Fruit fly (Drosophila melanogaster) whole organism, embryonic: ENCODE data around the gene CG32432.

Source experiments
- B-H2 ChIP-seq: fragments of 200-800 bp; sonication (Bioruptor generic); optimal IDR thresholded peaks from 2 replicates; lab custom pipeline; 2018; ENCODE audit warnings: missing biosample characterization, mild to moderate bottlenecking, missing genetic modification characterization
- Bgb ChIP-seq: fragments of 200-800 bp; sonication (Bioruptor generic); IDR thresholded peaks from 2 replicates; pipeline ENCODE4 v1.3.6; 2022; ENCODE audit warnings: missing biosample characterization, missing genetic modification characterization; ENCODE audit not compliant: partially characterized antibody
- CG10431 ChIP-seq: fragments of 200-800 bp; sonication (Bioruptor generic); optimal IDR thresholded peaks from 3 replicates; lab custom pipeline; 2018; ENCODE audit warnings: missing biosample characterization, mild to moderate bottlenecking, missing genetic modification characterization
- CG10654 ChIP-seq: fragments of 200-800 bp; sonication (Bioruptor generic); optimal IDR thresholded peaks from 2 replicates; lab custom pipeline; 2016; ENCODE audit warnings: missing biosample characterization, missing genetic modification characterization
- CG11504 ChIP-seq: fragments of 200-800 bp; sonication (Bioruptor generic); optimal IDR thresholded peaks from 3 replicates; lab custom pipeline; 2019; ENCODE audit warnings: missing biosample characterization, mild to moderate bottlenecking, missing genetic modification characterization, moderate library complexity
- CG11695 ChIP-seq: fragments of 200-800 bp; sonication (Bioruptor generic); IDR thresholded peaks from 3 replicates; pipeline ENCODE4 v1.3.6; 2022; ENCODE audit warnings: missing biosample characterization, missing genetic modification characterization
- CG11696 ChIP-seq: fragments of 200-800 bp; sonication (Bioruptor generic); IDR thresholded peaks from 2 replicates; pipeline ENCODE4 v1.3.6; 2022; ENCODE audit warnings: missing biosample characterization, missing genetic modification characterization
- CG12155 ChIP-seq: fragments of 200-800 bp; sonication (Bioruptor generic); optimal IDR thresholded peaks from 3 replicates; lab custom pipeline; 2016; ENCODE audit warnings: missing biosample characterization, missing genetic modification characterization
- CG12769 ChIP-seq: fragments of 200-800 bp; sonication (Bioruptor generic); optimal IDR thresholded peaks from 2 replicates; lab custom pipeline; 2019; ENCODE audit warnings: missing biosample characterization, mild to moderate bottlenecking, missing genetic modification characterization, moderate library complexity
- CG14441 ChIP-seq: fragments of 200-800 bp; sonication (Bioruptor generic); IDR thresholded peaks from 2 replicates; pipeline ENCODE4 v1.3.6; 2022; ENCODE audit warnings: missing biosample characterization, missing genetic modification characterization
- CG15601 ChIP-seq: fragments of 200-800 bp; sonication (Bioruptor generic); optimal IDR thresholded peaks from 3 replicates; lab custom pipeline; 2019; ENCODE audit warnings: missing biosample characterization, mild to moderate bottlenecking, missing genetic modification characterization, moderate library complexity
- CG1602 ChIP-seq: fragments of 200-800 bp; sonication (Bioruptor generic); optimal IDR thresholded peaks from 3 replicates; lab custom pipeline; 2016; ENCODE audit warnings: missing biosample characterization, missing genetic modification characterization
- CG1603 ChIP-seq: fragments of 200-800 bp; sonication (Bioruptor generic); optimal IDR thresholded peaks from 2 replicates; lab custom pipeline; 2019; ENCODE audit warnings: missing biosample characterization, mild to moderate bottlenecking, missing genetic modification characterization, moderate library complexity
- CG17802 ChIP-seq: fragments of 200-800 bp; sonication (Bioruptor generic); optimal IDR thresholded peaks from 2 replicates; lab custom pipeline; 2018; ENCODE audit warnings: missing biosample characterization, mild to moderate bottlenecking, missing genetic modification characterization, moderate library complexity
- CG18599 ChIP-seq: fragments of 200-800 bp; sonication (Bioruptor generic); optimal IDR thresholded peaks from 3 replicates; lab custom pipeline; 2017; ENCODE audit warnings: missing biosample characterization, missing genetic modification characterization, mild to moderate bottlenecking, moderate library complexity, missing genetic modification reagents
- CG2129 ChIP-seq: fragments of 200-800 bp; sonication (Bioruptor generic); IDR thresholded peaks from 2 replicates; pipeline ENCODE4 v1.3.6; 2022; ENCODE audit warnings: missing biosample characterization, missing genetic modification characterization; ENCODE audit not compliant: partially characterized antibody
- CG2712 ChIP-seq: fragments of 200-800 bp; optimal IDR thresholded peaks from 3 replicates; lab custom pipeline; 2019; ENCODE audit warnings: missing biosample characterization, mild to moderate bottlenecking, missing genetic modification characterization, moderate library complexity
- CG32772 ChIP-seq: fragments of 200-800 bp; sonication (Bioruptor generic); IDR thresholded peaks from 2 replicates; pipeline ENCODE4 v1.3.6; 2022; ENCODE audit warnings: missing biosample characterization, missing genetic modification characterization
- CG3281 ChIP-seq: fragments of 200-800 bp; sonication (Bioruptor generic); optimal IDR thresholded peaks from 3 replicates; lab custom pipeline; 2017; ENCODE audit warnings: missing biosample characterization, mild to moderate bottlenecking, missing genetic modification characterization
- CG3838 ChIP-seq: fragments of 200-800 bp; sonication (Bioruptor generic); optimal IDR thresholded peaks from 3 replicates; lab custom pipeline; 2016; ENCODE audit warnings: missing biosample characterization, missing genetic modification characterization
- CG4360 ChIP-seq: fragments of 200-800 bp; sonication (Bioruptor generic); IDR thresholded peaks from 2 replicates; pipeline ENCODE4 v1.3.6; 2022; ENCODE audit warnings: missing biosample characterization, missing genetic modification characterization
- CG6254 ChIP-seq: fragments of 200-800 bp; sonication (Bioruptor generic); optimal IDR thresholded peaks from 3 replicates; lab custom pipeline; 2017; ENCODE audit warnings: mild to moderate bottlenecking, missing biosample characterization, missing genetic modification reagents, missing genetic modification characterization
- CG6654 ChIP-seq: fragments of 200-800 bp; sonication (Bioruptor generic); optimal IDR thresholded peaks from 2 replicates; lab custom pipeline; 2017; ENCODE audit warnings: missing biosample characterization, mild to moderate bottlenecking, missing genetic modification characterization
- CG6813 ChIP-seq: fragments of 200-800 bp; sonication (Bioruptor generic); optimal IDR thresholded peaks from 2 replicates; lab custom pipeline; 2017; ENCODE audit warnings: missing biosample characterization, missing genetic modification characterization, mild to moderate bottlenecking, moderate library complexity, missing genetic modification reagents
- CG7839 ChIP-seq: fragments of 200-800 bp; sonication (Bioruptor generic); optimal IDR thresholded peaks from 3 replicates; lab custom pipeline; 2018; ENCODE audit warnings: missing biosample characterization, mild to moderate bottlenecking, missing genetic modification characterization, moderate library complexity
- CG7928 ChIP-seq: fragments of 200-800 bp; sonication (Bioruptor generic); optimal IDR thresholded peaks from 2 replicates; lab custom pipeline; 2017; ENCODE audit warnings: missing biosample characterization, mild to moderate bottlenecking, missing genetic modification characterization
- CG7963 ChIP-seq: fragments of 200-800 bp; sonication (Bioruptor generic); IDR thresholded peaks from 3 replicates; pipeline ENCODE4 v1.3.6; 2022; ENCODE audit warnings: missing biosample characterization, missing genetic modification characterization; ENCODE audit not compliant: partially characterized antibody
- CG8388 ChIP-seq: fragments of 200-800 bp; sonication (Bioruptor generic); optimal IDR thresholded peaks from 2 replicates; lab custom pipeline; 2019; ENCODE audit warnings: missing biosample characterization, mild to moderate bottlenecking, missing genetic modification characterization, moderate library complexity
- ERR ChIP-seq: fragments of 200-800 bp; sonication (Bioruptor generic); optimal IDR thresholded peaks from 2 replicates; lab custom pipeline; 2016; ENCODE audit warnings: missing biosample characterization, missing genetic modification characterization
- Ets65A ChIP-seq: fragments of 200-800 bp; sonication (Bioruptor generic); peaks from one replicate; lab custom pipeline; 2016; ENCODE audit warnings: missing biosample characterization, missing genetic modification characterization
- Gsc ChIP-seq: fragments of 200-800 bp; sonication (Bioruptor generic); IDR thresholded peaks from 2 replicates; pipeline ENCODE4 v1.3.6; 2022; ENCODE audit warnings: missing biosample characterization, missing genetic modification characterization
- H15 ChIP-seq: fragments of 200-800 bp; sonication (Bioruptor generic); IDR thresholded peaks from 3 replicates; pipeline ENCODE4 v1.3.6; 2022; ENCODE audit warnings: missing biosample characterization, missing genetic modification characterization
- HHEX ChIP-seq: fragments of 200-800 bp; sonication (Bioruptor generic); optimal IDR thresholded peaks from 3 replicates; lab custom pipeline; 2017; ENCODE audit warnings: missing biosample characterization, mild to moderate bottlenecking, missing genetic modification characterization, missing genetic modification reagents
- HmgZ ChIP-seq: fragments of 200-800 bp; sonication (Bioruptor generic); optimal IDR thresholded peaks from 2 replicates; lab custom pipeline; 2018; ENCODE audit warnings: missing biosample characterization, mild to moderate bottlenecking, missing genetic modification characterization
- Hmr ChIP-seq: fragments of 200-800 bp; sonication (Bioruptor generic); optimal IDR thresholded peaks from 3 replicates; lab custom pipeline; 2017; ENCODE audit warnings: mild to moderate bottlenecking, missing biosample characterization, missing genetic modification reagents, missing genetic modification characterization
- ac ChIP-seq: fragments of 200-800 bp; sonication (Bioruptor generic); optimal IDR thresholded peaks from 3 replicates; lab custom pipeline; 2017; ENCODE audit warnings: missing biosample characterization, mild to moderate bottlenecking, missing genetic modification characterization
- ci ChIP-seq: fragments of 200-800 bp; sonication (Bioruptor generic); IDR thresholded peaks from 3 replicates; pipeline ENCODE4 v1.3.6; 2022; ENCODE audit warnings: missing biosample characterization, missing genetic modification characterization
- cwo ChIP-seq: fragments of 200-800 bp; sonication (Bioruptor generic); optimal IDR thresholded peaks from 3 replicates; lab custom pipeline; 2017; ENCODE audit warnings: missing biosample characterization, missing genetic modification characterization, mild to moderate bottlenecking, moderate library complexity, missing genetic modification reagents
- dpn ChIP-seq, 2 experiments: fragments of 200-800 bp; sonication (Bioruptor generic); optimal IDR thresholded peaks; 3 replicates each; lab custom pipeline; 2016; ENCODE audit warnings: missing biosample characterization in 2 of 2, missing genetic modification characterization in 2 of 2
- gem ChIP-seq: fragments of 200-800 bp; sonication (Bioruptor generic); optimal IDR thresholded peaks from 2 replicates; lab custom pipeline; 2019; ENCODE audit warnings: missing biosample characterization, mild to moderate bottlenecking, missing genetic modification characterization, moderate library complexity
- gro ChIP-seq: fragments of 200-800 bp; sonication (Bioruptor generic); optimal IDR thresholded peaks from 2 replicates; lab custom pipeline; 2016; ENCODE audit warnings: missing biosample characterization, missing genetic modification characterization
- lab ChIP-seq: fragments of 200-800 bp; sonication (Bioruptor generic); optimal IDR thresholded peaks from 3 replicates; lab custom pipeline; 2017; ENCODE audit warnings: missing biosample characterization, missing genetic modification characterization, mild to moderate bottlenecking, moderate library complexity, missing genetic modification reagents
- mam ChIP-seq: fragments of 200-800 bp; sonication (Bioruptor generic); optimal IDR thresholded peaks from 3 replicates; lab custom pipeline; 2016; ENCODE audit warnings: missing biosample characterization, missing genetic modification characterization
- nau ChIP-seq: fragments of 200-800 bp; sonication (Bioruptor generic); optimal IDR thresholded peaks from 3 replicates; lab custom pipeline; 2017; ENCODE audit warnings: missing biosample characterization, mild to moderate bottlenecking, missing genetic modification characterization, missing genetic modification reagents
- pfk ChIP-seq: fragments of 200-800 bp; sonication (Bioruptor generic); optimal IDR thresholded peaks from 2 replicates; lab custom pipeline; 2018; ENCODE audit warnings: missing biosample characterization, mild to moderate bottlenecking, missing genetic modification characterization, moderate library complexity
- ro ChIP-seq: fragments of 200-800 bp; sonication (Bioruptor generic); IDR thresholded peaks from 2 replicates; pipeline ENCODE4 v1.3.6; 2022; ENCODE audit warnings: missing biosample characterization, missing genetic modification characterization
- scrt ChIP-seq: fragments of 200-800 bp; sonication (Bioruptor generic); optimal IDR thresholded peaks from 2 replicates; lab custom pipeline; 2018; ENCODE audit warnings: missing biosample characterization, mild to moderate bottlenecking, missing genetic modification characterization, moderate library complexity
- sr ChIP-seq: fragments of 200-800 bp; sonication (Bioruptor generic); IDR thresholded peaks from 3 replicates; pipeline ENCODE4 v1.3.6; 2022; ENCODE audit warnings: missing biosample characterization, missing genetic modification characterization
- stc ChIP-seq: fragments of 200-800 bp; sonication (Bioruptor generic); IDR thresholded peaks from 2 replicates; pipeline ENCODE4 v1.3.6; 2022; ENCODE audit warnings: missing biosample characterization, missing genetic modification characterization
- zfh1 ChIP-seq: fragments of 200-800 bp; sonication (Bioruptor generic); IDR thresholded peaks from 3 replicates; pipeline ENCODE4 v1.3.6; 2022; ENCODE audit warnings: missing biosample characterization, missing genetic modification characterization

The CG32432 gene

dm6 chr3L:20906959-20907358, 22.0 kb upstream of the CG32432 start (continued):
- TF ChIP-seq CG4360 (GFP tag; lab: Robert Waterston, UW) (no peak), scrt (GFP tag; lab: Kevin White, UChicago) (peak; percentile 28), ro (no peak), CG7839 (tag; lab: Kevin White, UChicago) (peak; percentile 41), CG6254 (GFP tag; lab: Kevin White, UChicago) (no peak), CG11695 (GFP tag; lab: Robert Waterston, UW) (no peak), HHEX (GFP tag; lab: Kevin White, UChicago) (no peak), Bgb (GFP tag; lab: Robert Waterston, UW) (no peak), CG2712 (tag; lab: Kevin White, UChicago) (no peak), CG3838 (no peak), CG1602 (GFP tag; lab: Kevin White, UChicago) (no peak), CG7928 (GFP tag; lab: Kevin White, UChicago) (no peak), CG10654 (no peak), dpn (GFP tag; optimal IDR thresholded peaks at IDR 0.05; lab: Kevin White, UChicago) (no peak), CG12769 (tag; lab: Kevin White, UChicago) (no peak), CG11696 (GFP tag; lab: Robert Waterston, UW) (no peak), ac (GFP tag; lab: Kevin White, UChicago) (no peak), CG32772 (no peak), CG2129 (GFP tag; lab: Robert Waterston, UW) (no peak), stc (GFP tag; lab: Robert Waterston, UW) (no peak), gro (GFP tag; lab: Kevin White, UChicago) (no peak), CG17802 (tag; lab: Kevin White, UChicago) (no peak), CG18599 (GFP tag; lab: Kevin White, UChicago) (peak; percentile 61), CG15601 (tag; lab: Kevin White, UChicago) (no peak), CG10431 (GFP tag; lab: Kevin White, UChicago) (no peak), mam (no peak), CG12155 (GFP tag; lab: Kevin White, UChicago) (no peak), ERR (GFP tag; lab: Kevin White, UChicago) (no peak), CG14441 (GFP tag; lab: Robert Waterston, UW) (no peak), CG11504 (peak; percentile 45), Gsc (no peak), CG7963 (GFP tag; lab: Robert Waterston, UW) (no peak), cwo (GFP tag; lab: Kevin White, UChicago) (peak; percentile 15)

dm6 chr3L:20905495-20905894, 20.5 kb upstream of the CG32432 start, which contains the start of gene CG11458:
Gene CG11458, plus strand, starts transcription at chr3L:20905795.
- TF ChIP-seq Ets65A (GFP tag; lab: Kevin White, UChicago) (peak; percentile 23), B-H2 (no peak)

dm6 chr3L:20900996-20901395, 16.0 kb upstream of the CG32432 start:
- TF ChIP-seq H15 (GFP tag; lab: Robert Waterston, UW), result no peak
- no peak for TF ChIP-seq HmgZ (tag; lab: Kevin White, UChicago)
- peak; percentile 41 for TF ChIP-seq CG1603 (tag; lab: Kevin White, UChicago)
- TF ChIP-seq Hmr (GFP tag; lab: Kevin White, UChicago), result peak; percentile 39
- TF ChIP-seq CG6813 (GFP tag; lab: Kevin White, UChicago), result peak; percentile 32
- TF ChIP-seq CG8388 (GFP tag; lab: Kevin White, UChicago), result no peak
- TF ChIP-seq gem (tag; lab: Kevin White, UChicago), result peak; percentile 11
- no peak for TF ChIP-seq sr (GFP tag; lab: Robert Waterston, UW)
- 0 out of 3 replicates have a peak, but pooled peaks have one; percentile 30 for TF ChIP-seq zfh1 (GFP tag; lab: Robert Waterston, UW)
- peak; percentile 24 for TF ChIP-seq CG3281 (GFP tag; lab: Kevin White, UChicago)
- peak; percentile 28 for TF ChIP-seq nau (GFP tag; lab: Kevin White, UChicago)
- TF ChIP-seq ci (GFP tag; lab: Robert Waterston, UW), result peak; percentile 42; the same call in 1 of the 3 replicates
- no peak for TF ChIP-seq CG6654 (GFP tag; lab: Kevin White, UChicago)
- peak; percentile 62 for TF ChIP-seq lab (GFP tag; lab: Kevin White, UChicago)
- TF ChIP-seq pfk (GFP tag; lab: Kevin White, UChicago), result no peak
